Fruit fly (Drosophila melanogaster): ENCODE measurements around the gene CycJ.

The CycJ gene

DNA sequence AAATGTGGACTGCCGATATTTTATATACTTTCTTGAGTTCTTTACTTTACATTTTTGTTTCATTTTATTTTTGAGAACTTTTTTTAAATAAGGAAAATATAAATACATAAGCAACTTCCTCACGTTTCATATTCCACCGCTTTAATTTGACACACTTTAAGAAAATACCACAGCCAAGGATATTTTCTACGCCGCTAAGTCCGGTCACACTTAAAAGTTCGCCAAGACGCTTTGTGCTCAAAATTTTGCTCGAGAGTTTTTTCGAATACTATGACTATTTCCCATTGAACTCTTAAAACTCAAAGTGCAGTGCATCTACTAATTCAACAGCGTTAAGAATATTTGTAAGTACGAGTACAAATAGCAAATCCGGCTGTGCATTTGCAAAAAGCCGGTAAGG lies 5.1 kb upstream of the CycJ start, which contains the start of the genes CG46463 and armi:
Gene CG46463 (plus strand): TSS at position 197 of the 400 bp plus-strand sequence.
Gene armi (plus strand): TSS at position 199 of the 400 bp plus-strand sequence.
- no peak for TF ChIP-seq CG14655 (GFP tag; optimal IDR thresholded peaks at IDR 0.05)
- TF ChIP-seq Ets98B (GFP tag; IDR thresholded peaks at IDR 0.05) = no peak
- TF ChIP-seq CG4496 (GFP tag; IDR thresholded peaks at IDR 0.05) = no peak
- TF ChIP-seq CG12605 (GFP tag; IDR thresholded peaks at IDR 0.05) = no peak
- no peak for TF ChIP-seq CG17806 (tag; optimal IDR thresholded peaks at IDR 0.05)
- TF ChIP-seq rn (GFP tag; IDR thresholded peaks at IDR 0.05) = no peak
- no peak for TF ChIP-seq CG34367 (tag; optimal IDR thresholded peaks at IDR 0.05)

DNA sequence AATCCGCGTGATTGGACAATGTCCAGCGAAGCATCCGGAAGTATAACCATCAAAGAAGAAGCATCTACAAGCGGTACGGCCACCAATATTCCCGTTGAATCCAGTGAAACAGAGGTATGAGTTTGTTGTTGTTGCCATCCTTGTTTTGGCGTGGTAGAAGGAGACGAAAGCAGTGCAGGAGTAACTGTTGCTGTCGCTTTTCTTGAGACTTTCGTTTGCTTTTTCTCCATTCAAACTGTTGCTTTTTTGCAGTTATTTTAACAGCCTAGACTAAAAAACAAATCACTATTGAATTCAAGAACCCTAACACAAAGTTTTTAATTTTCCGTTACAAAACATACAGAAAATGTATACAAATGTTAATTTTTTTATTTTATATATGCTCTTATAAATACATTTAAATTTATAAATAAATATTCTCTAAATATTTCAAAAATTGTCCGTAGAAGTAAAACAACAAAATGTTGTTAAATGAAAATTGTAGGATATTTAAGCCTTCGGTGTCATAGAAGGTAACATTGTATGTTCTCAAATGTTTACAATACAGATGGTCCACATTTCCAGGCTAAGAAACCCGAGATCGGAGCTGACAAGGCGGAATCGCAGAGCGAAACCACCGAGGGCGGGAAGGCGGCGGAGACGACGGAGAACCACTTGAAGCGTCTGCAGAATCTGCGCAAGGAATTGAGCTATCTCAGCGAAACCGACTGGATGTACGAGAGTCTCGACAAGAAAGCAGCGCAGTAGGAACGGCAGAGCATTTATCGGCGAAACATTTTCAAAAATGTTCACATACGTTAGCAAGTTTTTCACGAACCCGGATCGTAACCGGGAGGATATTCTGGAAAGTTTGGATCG lies 4.4 kb upstream of the CycJ start:
- TF ChIP-seq CG9948 (tag; optimal IDR thresholded peaks at IDR 0.05) (peak; percentile 3), CG17806 (tag; optimal IDR thresholded peaks at IDR 0.05) (peak; percentile 10), Snoo (tag; optimal IDR thresholded peaks at IDR 0.05) (no peak), CG10348 (GFP tag; IDR thresholded peaks at IDR 0.05) (no peak), CG12605 (GFP tag; IDR thresholded peaks at IDR 0.05) (peak; percentile 39; the same call in 1 of the 2 replicates), CG4496 (GFP tag; IDR thresholded peaks at IDR 0.05) (peak; percentile 50; the same call in 1 of the 3 replicates), CG13204 (GFP tag; optimal IDR thresholded peaks at IDR 0.05) (no peak), fd96Ca (GFP tag; IDR thresholded peaks at IDR 0.05) (no peak), CG34367 (tag; optimal IDR thresholded peaks at IDR 0.05) (peak; percentile 3)

DNA sequence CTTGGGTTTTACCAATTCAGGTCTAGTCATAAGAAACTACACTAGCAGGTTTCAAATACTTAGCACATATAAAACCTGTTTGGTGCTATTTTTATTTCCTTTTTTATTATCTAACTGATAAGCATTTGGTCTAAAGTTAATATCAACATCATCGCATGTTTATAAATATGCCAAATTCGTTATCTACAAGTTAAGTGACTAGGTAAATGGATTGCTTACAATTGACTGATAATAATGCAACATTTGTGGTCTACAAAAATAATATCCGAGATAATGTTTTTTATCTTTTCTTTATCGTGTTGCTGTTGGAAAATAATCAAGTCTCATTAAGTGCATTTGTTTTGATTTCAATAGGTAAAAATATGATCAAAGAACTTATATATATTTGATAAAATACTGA lies 3.5 kb downstream of the CycJ start:
- TF ChIP-seq EcR (GFP tag; optimal IDR thresholded peaks at IDR 0.05) = no peak
- TF ChIP-seq Pif1B (GFP tag; optimal IDR thresholded peaks at IDR 0.05) = no peak
- TF ChIP-seq CG12605 (GFP tag; IDR thresholded peaks at IDR 0.05) = no peak
- TF ChIP-seq CG15710 (tag; optimal IDR thresholded peaks at IDR 0.05) = no peak
- TF ChIP-seq Pif1A (GFP tag; optimal IDR thresholded peaks at IDR 0.05) = no peak
- no peak for TF ChIP-seq CG14655 (GFP tag; optimal IDR thresholded peaks at IDR 0.05)
- no peak for TF ChIP-seq fd96Ca (GFP tag; IDR thresholded peaks at IDR 0.05)
- no peak for TF ChIP-seq Snoo (tag; optimal IDR thresholded peaks at IDR 0.05)
- no peak for TF ChIP-seq gl (tag; optimal IDR thresholded peaks at IDR 0.05)
- no peak for TF ChIP-seq Ets98B (GFP tag; IDR thresholded peaks at IDR 0.05)
- no peak for TF ChIP-seq CG13204 (GFP tag; optimal IDR thresholded peaks at IDR 0.05)
- TF ChIP-seq CG10348 (GFP tag; IDR thresholded peaks at IDR 0.05) = no peak
- TF ChIP-seq CG34367 (tag; optimal IDR thresholded peaks at IDR 0.05) = no peak
- no peak for TF ChIP-seq D1 (tag; optimal IDR thresholded peaks at IDR 0.05)

DNA sequence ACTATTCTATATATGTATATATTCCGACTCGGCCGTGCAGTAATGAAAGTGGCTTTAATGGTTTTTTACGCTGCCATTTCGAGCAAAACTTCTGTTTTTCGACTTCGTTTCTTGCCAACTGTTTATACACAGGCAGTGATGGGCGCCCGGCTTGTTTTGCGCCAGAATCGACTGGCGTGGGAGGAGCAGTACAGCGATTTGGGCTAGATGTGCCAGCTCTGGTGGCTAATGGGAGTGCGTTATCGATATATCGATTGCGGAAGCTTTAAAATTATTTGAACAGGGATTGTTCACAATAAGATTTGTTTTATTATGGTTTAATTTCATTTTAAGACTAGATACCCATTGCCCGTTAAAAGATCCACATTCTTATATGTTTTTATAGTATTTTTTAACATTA lies 4.9 kb downstream of the CycJ start, which contains the start of gene CG14971:
Gene CG14971 (minus strand): TSS at position 136 of the 400 bp plus-strand sequence.
- TF ChIP-seq D1 (tag; optimal IDR thresholded peaks at IDR 0.05) = no peak
- TF ChIP-seq rn (GFP tag; IDR thresholded peaks at IDR 0.05) = no peak
- TF ChIP-seq CG32121 (GFP tag; IDR thresholded peaks at IDR 0.05) = no peak
- peak; percentile 20 for TF ChIP-seq Snoo (tag; optimal IDR thresholded peaks at IDR 0.05)
- no peak for TF ChIP-seq CG13204 (GFP tag; optimal IDR thresholded peaks at IDR 0.05)
- TF ChIP-seq CG12605 (GFP tag; IDR thresholded peaks at IDR 0.05) = no peak
- TF ChIP-seq CG4496 (GFP tag; IDR thresholded peaks at IDR 0.05) = peak; percentile 67
- TF ChIP-seq CG8301 (tag; optimal IDR thresholded peaks at IDR 0.05) = no peak
- TF ChIP-seq CG10348 (GFP tag; IDR thresholded peaks at IDR 0.05) = no peak
- TF ChIP-seq gl (tag; optimal IDR thresholded peaks at IDR 0.05) = no peak
- no peak for TF ChIP-seq CG8159 (tag; optimal IDR thresholded peaks at IDR 0.05)
- TF ChIP-seq Ets98B (GFP tag; IDR thresholded peaks at IDR 0.05) = peak; percentile 9; the same call in 1 of the 2 replicates
- TF ChIP-seq EcR (GFP tag; optimal IDR thresholded peaks at IDR 0.05) = no peak

DNA sequence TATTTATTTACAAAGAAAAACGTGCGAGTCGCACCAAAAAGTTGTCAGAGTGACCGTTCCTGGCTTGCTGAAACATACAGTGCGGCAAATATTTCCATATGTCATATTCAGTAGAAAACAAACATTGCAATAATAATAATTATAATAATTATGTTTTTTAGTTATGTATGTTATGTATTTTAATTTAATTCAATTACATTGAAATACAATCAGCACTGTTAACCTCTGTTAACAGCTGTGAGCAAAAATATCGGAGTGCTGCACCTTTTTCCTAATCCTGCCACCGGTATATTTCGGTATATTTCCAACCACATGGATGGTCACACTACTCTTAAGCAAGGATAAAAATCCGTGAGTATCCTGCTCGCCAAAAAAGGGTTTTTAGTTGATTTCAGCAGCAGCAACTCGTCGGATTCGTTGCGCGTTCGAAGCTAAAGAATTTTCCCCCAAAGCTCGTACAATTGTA lies 5.9 kb downstream of the CycJ start, which contains the start of the genes CG32267 and CG42324:
Gene CG32267 (minus strand): TSS at position 51 of the 466 bp plus-strand sequence.
Gene CG42324 (plus strand): TSS at position 385 of the 466 bp plus-strand sequence.
- TF ChIP-seq Snoo (tag; optimal IDR thresholded peaks at IDR 0.05) (no peak), CG15710 (tag; optimal IDR thresholded peaks at IDR 0.05) (no peak), gl (tag; optimal IDR thresholded peaks at IDR 0.05) (no peak), CG34367 (tag; optimal IDR thresholded peaks at IDR 0.05) (no peak), EcR (GFP tag; optimal IDR thresholded peaks at IDR 0.05) (no peak)

DNA sequence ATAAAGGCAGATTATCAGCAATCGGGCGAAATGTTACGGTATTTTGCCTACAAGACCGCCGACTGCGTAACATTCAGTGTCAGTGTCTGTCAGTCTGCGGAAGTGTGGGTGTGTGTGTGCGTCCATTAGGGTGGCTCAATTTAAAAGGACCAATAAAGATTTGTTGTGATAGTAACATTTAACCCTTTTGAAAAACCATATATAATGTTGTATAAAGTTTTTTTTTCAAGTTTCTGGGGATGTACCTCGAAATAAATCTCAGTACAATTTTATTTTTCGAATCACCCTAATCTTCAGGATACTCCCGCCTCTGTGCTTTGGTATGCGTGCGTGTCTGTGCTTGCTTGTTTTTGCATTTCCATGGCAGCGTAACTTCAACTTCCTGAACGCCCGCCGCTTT lies 6.6 kb downstream of the CycJ start:
- TF ChIP-seq CG34367 (tag; optimal IDR thresholded peaks at IDR 0.05) = peak; percentile 50
- peak; percentile 63 for TF ChIP-seq CG15710 (tag; optimal IDR thresholded peaks at IDR 0.05)
- peak; percentile 50; the same call in 1 of the 2 replicates for TF ChIP-seq CG12605 (GFP tag; IDR thresholded peaks at IDR 0.05)
- TF ChIP-seq CG4496 (GFP tag; IDR thresholded peaks at IDR 0.05) = peak; percentile 80
- peak; percentile 56 for TF ChIP-seq CG17806 (tag; optimal IDR thresholded peaks at IDR 0.05)
- no peak for TF ChIP-seq CG8301 (tag; optimal IDR thresholded peaks at IDR 0.05)
- TF ChIP-seq Pif1B (GFP tag; optimal IDR thresholded peaks at IDR 0.05) = peak; percentile 21
- TF ChIP-seq fd96Ca (GFP tag; IDR thresholded peaks at IDR 0.05) = no peak; the same call in 2 of the 3 replicates
- TF ChIP-seq CG14655 (GFP tag; optimal IDR thresholded peaks at IDR 0.05) = no peak
- TF ChIP-seq Snoo (tag; optimal IDR thresholded peaks at IDR 0.05) = peak; percentile 29
- no peak for TF ChIP-seq rn (GFP tag; IDR thresholded peaks at IDR 0.05)
- no peak for TF ChIP-seq CG10348 (GFP tag; IDR thresholded peaks at IDR 0.05)
- peak; percentile 22 for TF ChIP-seq gl (tag; optimal IDR thresholded peaks at IDR 0.05)
- peak; percentile 85 for TF ChIP-seq CG8159 (tag; optimal IDR thresholded peaks at IDR 0.05)
- TF ChIP-seq Pif1A (GFP tag; optimal IDR thresholded peaks at IDR 0.05) = peak; percentile 33
- TF ChIP-seq CG13204 (GFP tag; optimal IDR thresholded peaks at IDR 0.05) = no peak
- no peak for TF ChIP-seq CG32121 (GFP tag; IDR thresholded peaks at IDR 0.05)
- TF ChIP-seq CG9948 (tag; optimal IDR thresholded peaks at IDR 0.05) = peak; percentile 21
- peak; percentile 52 for TF ChIP-seq Ets98B (GFP tag; IDR thresholded peaks at IDR 0.05)
- TF ChIP-seq D1 (tag; optimal IDR thresholded peaks at IDR 0.05) = no peak
- no peak for TF ChIP-seq EcR (GFP tag; optimal IDR thresholded peaks at IDR 0.05)

Measured in whole organism, pupa.